Fruit fly (Drosophila melanogaster): ENCODE measurements around the gene CG14511.

CG14511 gene

dm6 chr3R:29096009-29096443 is 50.7 kb downstream of the CG14511 start:
- TF ChIP-seq Crg-1 (GFP tag; optimal IDR thresholded peaks at IDR 0.05) (no peak), CG12768 (GFP tag; optimal IDR thresholded peaks at IDR 0.05) (no peak), Clk (GFP tag; optimal IDR thresholded peaks at IDR 0.05) (no peak), cnc (optimal IDR thresholded peaks at IDR 0.05) (no peak), ovo (GFP tag; optimal IDR thresholded peaks at IDR 0.05) (no peak), CG14711 (tag; optimal IDR thresholded peaks at IDR 0.05) (no peak), CG11617 (GFP tag; optimal IDR thresholded peaks at IDR 0.05) (no peak), tj (GFP tag; optimal IDR thresholded peaks at IDR 0.05) (no peak), bab1 (GFP tag; optimal IDR thresholded peaks at IDR 0.05) (no peak), CG1620 (GFP tag; optimal IDR thresholded peaks at IDR 0.05) (no peak), pad (GFP tag; optimal IDR thresholded peaks at IDR 0.05) (no peak), kay (GFP tag; ENCODE audit: borderline replicate concordance) (no peak), CG7101 (tag; optimal IDR thresholded peaks at IDR 0.05) (no peak), toe (GFP tag; optimal IDR thresholded peaks at IDR 0.05) (no peak), CG5204 (GFP tag; optimal IDR thresholded peaks at IDR 0.05) (no peak), CG33017 (tag; optimal IDR thresholded peaks at IDR 0.05) (no peak), cic (GFP tag; optimal IDR thresholded peaks at IDR 0.05) (no peak), CG7045 (GFP tag; optimal IDR thresholded peaks at IDR 0.05) (no peak), Mnt (GFP tag; optimal IDR thresholded peaks at IDR 0.05) (no peak)

Measured in whole organism, adult.